Worm (Caenorhabditis elegans): Measurements from ENCODE around the gene rfip-1.

ce11 chrII:5933962-5934422, 49.6 kb downstream of the rfip-1 start:
- TF ChIP-seq elt-2 (tag; optimal IDR thresholded peaks at IDR 0.05) (no peak), nhr-237 (tag; optimal IDR thresholded peaks at IDR 0.05) (no peak), unc-62 (GFP tag; optimal IDR thresholded peaks at IDR 0.05) (no peak), ama-1 (optimal IDR thresholded peaks at IDR 0.05) (no peak), unc-86 (tag; optimal IDR thresholded peaks at IDR 0.05) (no peak), nhr-28 (tag; optimal IDR thresholded peaks at IDR 0.05) (no peak), dpl-1 (GFP tag; optimal IDR thresholded peaks at IDR 0.05) (no peak), vab-15 (tag; optimal IDR thresholded peaks at IDR 0.05) (no peak), zip-4 (GFP tag; optimal IDR thresholded peaks at IDR 0.05) (no peak), lin-39 (tag; optimal IDR thresholded peaks at IDR 0.05) (no peak), ceh-82 (tag; optimal IDR thresholded peaks at IDR 0.05) (no peak), snpc-4 (tag; optimal IDR thresholded peaks at IDR 0.05) (no peak), pqm-1 (tag; optimal IDR thresholded peaks at IDR 0.05) (no peak), nhr-77 (tag; optimal IDR thresholded peaks at IDR 0.05) (no peak)
